Worm (Caenorhabditis elegans) whole organism, L1 larva: ENCODE data around the gene Y59C2A.1.

Source experiments
- ama-1 ChIP-seq: fragments of 150-350 bp; optimal IDR thresholded peaks from 2 replicates; lab custom pipeline; 2014
- lin-15B ChIP-seq: fragments of 150-350 bp; sonication (generic microtip); optimal IDR thresholded peaks from 3 replicates; lab custom pipeline; 2014; ENCODE audit warnings: missing biosample characterization, missing genetic modification characterization
- mdl-1 ChIP-seq, 2 experiments: fragments of 150-350 bp; optimal IDR thresholded peaks; 2 replicates each; lab custom pipeline; 2014 to 2017; ENCODE audit warnings: missing biosample characterization in 2 of 2, missing genetic modification characterization in 2 of 2, inconsistent platforms in 1 of 2
- nhr-12 ChIP-seq: sonication (generic microtip); optimal IDR thresholded peaks from 2 replicates; lab custom pipeline; 2017; ENCODE audit warnings: missing biosample characterization, missing genetic modification characterization
- nhr-20 ChIP-seq: sonication (generic microtip); optimal IDR thresholded peaks from 2 replicates; lab custom pipeline; 2016; ENCODE audit warnings: mild to moderate bottlenecking, missing genetic modification characterization, missing compliant biosample characterization
- nhr-90 ChIP-seq: sonication (generic microtip); optimal IDR thresholded peaks from 2 replicates; lab custom pipeline; 2016; ENCODE audit warnings: mild to moderate bottlenecking, missing genetic modification characterization, missing compliant biosample characterization; ENCODE audit not compliant: poor library complexity
- skn-1 ChIP-seq: fragments of 150-350 bp; optimal IDR thresholded peaks from 2 replicates; lab custom pipeline; 2014; ENCODE audit warnings: missing biosample characterization, missing genetic modification characterization
- snpc-4 ChIP-seq: fragments of 150-350 bp; optimal IDR thresholded peaks from 2 replicates; lab custom pipeline; 2014; ENCODE audit warnings: missing biosample characterization, missing genetic modification characterization
- tbx-2 ChIP-seq: sonication (generic microtip); optimal IDR thresholded peaks from 2 replicates; lab custom pipeline; 2016; ENCODE audit warnings: missing genetic modification characterization, missing compliant biosample characterization
- unc-30 ChIP-seq: sonication (generic microtip); optimal IDR thresholded peaks from 2 replicates; lab custom pipeline; 2017; ENCODE audit warnings: missing biosample characterization, missing genetic modification characterization
- unc-98 ChIP-seq: fragments of 200-800 bp; sonication (Bioruptor generic); IDR thresholded peaks from 2 replicates; pipeline ENCODE4 v1.3.6; 2022; ENCODE audit warnings: missing genetic modification characterization, missing compliant biosample characterization
- zip-4 ChIP-seq: fragments of 200-800 bp; sonication (Bioruptor generic); optimal IDR thresholded peaks from 2 replicates; lab custom pipeline; 2018; ENCODE audit warnings: mild to moderate bottlenecking, missing genetic modification characterization, moderate library complexity, missing compliant biosample characterization
- ztf-11 ChIP-seq, 2 experiments: sonication (generic microtip); optimal IDR thresholded peaks; 2 replicates each; lab custom pipeline; 2016 to 2017; ENCODE audit warnings: missing genetic modification characterization in 2 of 2, missing biosample characterization in 1 of 2, missing compliant biosample characterization in 1 of 2

DNA sequence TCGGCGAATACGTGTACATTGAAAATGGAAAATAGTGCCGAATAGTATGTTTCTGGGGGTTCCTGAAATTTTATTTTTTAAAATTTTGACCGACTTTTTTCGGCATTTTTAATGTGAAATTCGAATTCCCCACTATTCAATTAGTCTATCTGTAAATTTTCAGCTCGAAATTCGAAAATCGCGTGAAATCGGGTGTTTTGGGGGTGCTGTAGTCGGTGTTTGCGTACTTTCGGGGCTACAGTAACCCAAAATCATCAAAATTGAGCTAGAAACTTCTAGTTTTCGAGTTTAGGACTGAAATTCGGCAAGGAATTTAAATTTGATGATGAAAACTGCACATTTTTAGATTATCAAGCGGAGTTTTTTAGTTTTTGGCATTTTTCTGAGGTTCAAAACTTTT is 5.8 kb upstream of the Y59C2A.1 start:
- TF ChIP-seq nhr-20 (tag; lab: Kevin White, UChicago) (no peak), zip-4 (GFP tag; lab: Kevin White, UChicago) (no peak), lin-15B (tag; lab: Kevin White, UChicago) (no peak), ztf-11 (tag; optimal IDR thresholded peaks at IDR 0.05; lab: Kevin White, UChicago) (no peak), mdl-1 (tag; optimal IDR thresholded peaks at IDR 0.05; lab: Kevin White, UChicago) (no peak), nhr-12 (tag; lab: Kevin White, UChicago) (no peak), skn-1 (no peak), tbx-2 (no peak), nhr-90 (tag; lab: Kevin White, UChicago) (no peak), unc-30 (tag; lab: Kevin White, UChicago) (no peak), ama-1 (no peak), unc-98 (GFP tag; lab: Robert Waterston, UW) (no peak), snpc-4 (no peak)
